Worm (Caenorhabditis elegans) whole organism, L2 larva: ENCODE results near the gene cpna-2.

Source experiments
- ama-1 ChIP-seq: fragments of 150-350 bp; optimal IDR thresholded peaks from 2 replicates; lab custom pipeline; 2018; ENCODE audit warnings: inconsistent platforms
- egl-27 ChIP-seq: sonication (generic microtip); optimal IDR thresholded peaks from 3 replicates; lab custom pipeline; 2017; ENCODE audit warnings: missing biosample characterization, missing genetic modification reagents, missing genetic modification characterization
- nhr-12 ChIP-seq: fragments of 150-350 bp; optimal IDR thresholded peaks from 2 replicates; lab custom pipeline; 2014; ENCODE audit warnings: missing biosample characterization, missing genetic modification characterization
- sem-4 ChIP-seq: fragments of 150-350 bp; optimal IDR thresholded peaks from 2 replicates; lab custom pipeline; 2014; ENCODE audit warnings: missing biosample characterization, missing genetic modification reagents, missing genetic modification characterization
- sma-3 ChIP-seq: sonication (generic microtip); optimal IDR thresholded peaks from 2 replicates; lab custom pipeline; 2016; ENCODE audit warnings: missing genetic modification reagents, missing genetic modification characterization, missing compliant biosample characterization
- unc-55 ChIP-seq: fragments of 150-350 bp; sonication (generic microtip); optimal IDR thresholded peaks from 3 replicates; lab custom pipeline; 2014; ENCODE audit warnings: missing biosample characterization, missing genetic modification reagents, missing genetic modification characterization

DNA sequence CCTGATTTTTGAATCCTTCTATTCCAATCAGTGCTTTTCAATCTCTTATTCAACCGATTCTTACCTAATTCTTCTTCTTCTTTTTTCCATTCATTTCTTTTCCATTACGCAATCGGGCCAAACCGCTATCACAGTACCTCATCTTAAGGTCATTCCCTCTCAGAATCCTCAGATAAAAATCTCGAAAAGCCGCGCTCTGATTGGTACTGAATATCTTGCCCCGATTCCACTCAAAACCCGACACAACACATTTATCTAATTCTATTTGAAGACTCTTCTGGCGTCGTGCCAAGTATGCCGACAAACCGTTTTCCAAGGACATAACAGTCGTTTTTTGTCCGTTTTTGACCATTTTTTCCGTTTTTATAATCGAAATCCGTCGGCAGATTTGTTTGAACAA is 77.2 kb downstream of the cpna-2 start:
- TF ChIP-seq nhr-12 (tag; lab: Kevin White, UChicago) (no peak), sma-3 (GFP tag; lab: Kevin White, UChicago) (no peak), sem-4 (tag; lab: Kevin White, UChicago) (no peak), egl-27 (tag; lab: Kevin White, UChicago) (peak; percentile 3), unc-55 (GFP tag; lab: Kevin White, UChicago) (no peak), ama-1 (lab: Kevin White, UChicago) (no peak)
